Fruit fly (Drosophila melanogaster) whole organism, embryonic: ENCODE measurements around the gene CG3566.
A peak's percentile ranks its signal among the peaks of the same experiment; 100 is the strongest.

Experiments
- ATbp ChIP-seq: fragments of 200-800 bp; sonication (Bioruptor generic); optimal IDR thresholded peaks from 2 replicates; lab custom pipeline; 2017; ENCODE audit warnings: missing biosample characterization, mild to moderate bottlenecking, missing genetic modification characterization, missing genetic modification reagents
- Atf6 ChIP-seq: fragments of 200-800 bp; sonication (Bioruptor generic); IDR thresholded peaks from 2 replicates; pipeline ENCODE4 v1.3.6; 2022; ENCODE audit warnings: missing biosample characterization, missing genetic modification characterization
- B-H2 ChIP-seq: fragments of 200-800 bp; sonication (Bioruptor generic); optimal IDR thresholded peaks from 2 replicates; lab custom pipeline; 2018; ENCODE audit warnings: missing biosample characterization, mild to moderate bottlenecking, missing genetic modification characterization
- CG10321 ChIP-seq: fragments of 200-800 bp; sonication (Bioruptor generic); IDR thresholded peaks from 2 replicates; pipeline ENCODE4 v1.3.6; 2022; ENCODE audit warnings: missing biosample characterization, missing genetic modification characterization
- CG12236 ChIP-seq: fragments of 200-800 bp; sonication (Bioruptor generic); optimal IDR thresholded peaks from 2 replicates; lab custom pipeline; 2016; ENCODE audit warnings: missing biosample characterization, missing genetic modification characterization
- CG12299 ChIP-seq: fragments of 200-800 bp; sonication (Bioruptor generic); optimal IDR thresholded peaks from 2 replicates; lab custom pipeline; 2018; ENCODE audit warnings: missing biosample characterization, mild to moderate bottlenecking, missing genetic modification characterization
- CG14014 ChIP-seq: fragments of 200-800 bp; sonication (Bioruptor generic); IDR thresholded peaks from 2 replicates; pipeline ENCODE4 v1.3.6; 2022; ENCODE audit warnings: missing biosample characterization, missing genetic modification characterization
- CG14710 ChIP-seq: fragments of 200-800 bp; sonication (Bioruptor generic); optimal IDR thresholded peaks from 3 replicates; lab custom pipeline; 2019; ENCODE audit warnings: missing biosample characterization, mild to moderate bottlenecking, missing genetic modification characterization, moderate library complexity
- CG15073 ChIP-seq: fragments of 200-800 bp; sonication (Bioruptor generic); optimal IDR thresholded peaks from 2 replicates; lab custom pipeline; 2016; ENCODE audit warnings: missing biosample characterization, missing genetic modification characterization
- CG15479 ChIP-seq: fragments of 200-800 bp; sonication (Bioruptor generic); optimal IDR thresholded peaks from 3 replicates; lab custom pipeline; 2019; ENCODE audit warnings: missing biosample characterization, mild to moderate bottlenecking, missing genetic modification characterization, moderate library complexity
- CG1603 ChIP-seq: fragments of 200-800 bp; sonication (Bioruptor generic); optimal IDR thresholded peaks from 2 replicates; lab custom pipeline; 2019; ENCODE audit warnings: missing biosample characterization, mild to moderate bottlenecking, missing genetic modification characterization, moderate library complexity
- CG16813 ChIP-seq: fragments of 200-800 bp; sonication (Bioruptor generic); IDR thresholded peaks from 3 replicates; pipeline ENCODE4 v1.3.6; 2022; ENCODE audit warnings: missing biosample characterization, missing genetic modification characterization; ENCODE audit not compliant: partially characterized antibody
- CG17802 ChIP-seq: fragments of 200-800 bp; sonication (Bioruptor generic); optimal IDR thresholded peaks from 2 replicates; lab custom pipeline; 2018; ENCODE audit warnings: missing biosample characterization, mild to moderate bottlenecking, missing genetic modification characterization, moderate library complexity
- CG1832 ChIP-seq: fragments of 200-800 bp; sonication (Bioruptor generic); optimal IDR thresholded peaks from 2 replicates; lab custom pipeline; 2017; ENCODE audit warnings: missing biosample characterization, mild to moderate bottlenecking, missing genetic modification characterization, inconsistent platforms
- CG2202 ChIP-seq: fragments of 200-800 bp; sonication (Bioruptor generic); optimal IDR thresholded peaks from 2 replicates; lab custom pipeline; 2018; ENCODE audit warnings: missing biosample characterization, mild to moderate bottlenecking, missing genetic modification characterization
- CG2889 ChIP-seq: fragments of 200-800 bp; sonication (Bioruptor generic); IDR thresholded peaks from 3 replicates; pipeline ENCODE4 v1.3.6; 2022; ENCODE audit warnings: missing biosample characterization, missing genetic modification characterization
- CG3281 ChIP-seq: fragments of 200-800 bp; sonication (Bioruptor generic); optimal IDR thresholded peaks from 3 replicates; lab custom pipeline; 2017; ENCODE audit warnings: missing biosample characterization, mild to moderate bottlenecking, missing genetic modification characterization
- CG34376 ChIP-seq: fragments of 200-800 bp; sonication (Bioruptor generic); optimal IDR thresholded peaks from 2 replicates; lab custom pipeline; 2018; ENCODE audit warnings: missing biosample characterization, mild to moderate bottlenecking, missing genetic modification characterization
- CG4328 ChIP-seq: fragments of 200-800 bp; sonication (Bioruptor generic); optimal IDR thresholded peaks from 3 replicates; lab custom pipeline; 2017; ENCODE audit warnings: missing biosample characterization, missing genetic modification reagents, missing genetic modification characterization
- CG4730 ChIP-seq: fragments of 200-800 bp; sonication (Bioruptor generic); IDR thresholded peaks from 2 replicates; pipeline ENCODE4 v1.3.6; 2022; ENCODE audit warnings: missing biosample characterization, missing genetic modification characterization
- CG6854 ChIP-seq: fragments of 200-800 bp; sonication (Bioruptor generic); optimal IDR thresholded peaks from 3 replicates; lab custom pipeline; 2017; ENCODE audit warnings: missing biosample characterization, mild to moderate bottlenecking, missing genetic modification characterization
- CG9727 ChIP-seq: fragments of 200-800 bp; sonication (Bioruptor generic); optimal IDR thresholded peaks from 3 replicates; lab custom pipeline; 2017; ENCODE audit warnings: missing biosample characterization, mild to moderate bottlenecking, missing genetic modification characterization
- D ChIP-seq, 2 experiments: fragments of 200-800 bp in 1 of 2; fragments of >200 bp in 1 of 2; sonication (Bioruptor generic) in 1 of 2; optimal IDR thresholded peaks; 2 replicates in 1 of 2; 3 replicates in 1 of 2; lab custom pipeline; 2017; ENCODE audit warnings: mild to moderate bottlenecking in 1 of 2, missing biosample characterization in 1 of 2, missing genetic modification characterization in 1 of 2, missing genetic modification reagents in 1 of 2
- Dip2 ChIP-seq: fragments of 200-800 bp; sonication (Bioruptor generic); IDR thresholded peaks from 2 replicates; pipeline ENCODE4 v1.3.6; 2022; ENCODE audit warnings: missing biosample characterization, missing genetic modification characterization
- Ets65A ChIP-seq: fragments of 200-800 bp; sonication (Bioruptor generic); peaks from one replicate; lab custom pipeline; 2016; ENCODE audit warnings: missing biosample characterization, missing genetic modification characterization
- Kr ChIP-seq: fragments of 200-800 bp; sonication (Bioruptor generic); optimal IDR thresholded peaks from 2 replicates; lab custom pipeline; 2017; ENCODE audit warnings: missing biosample characterization, mild to moderate bottlenecking, missing genetic modification characterization
- Lhr ChIP-seq: fragments of 200-800 bp; sonication (Bioruptor generic); optimal IDR thresholded peaks from 3 replicates; lab custom pipeline; 2017; ENCODE audit warnings: mild to moderate bottlenecking, missing biosample characterization, missing genetic modification reagents, missing genetic modification characterization
- Lim3 ChIP-seq: fragments of 200-800 bp; sonication (Bioruptor generic); IDR thresholded peaks from 2 replicates; pipeline ENCODE4 v1.3.6; 2022; ENCODE audit warnings: missing biosample characterization, missing genetic modification characterization
- Oli ChIP-seq: fragments of 200-800 bp; sonication (Bioruptor generic); optimal IDR thresholded peaks from 2 replicates; lab custom pipeline; 2018; ENCODE audit warnings: missing biosample characterization, mild to moderate bottlenecking, missing genetic modification characterization, moderate library complexity
- Pdp1 ChIP-seq, 2 experiments: fragments of 200-800 bp; sonication (Bioruptor generic); optimal IDR thresholded peaks; 3 replicates each; lab custom pipeline; 2016; ENCODE audit warnings: missing biosample characterization in 2 of 2, missing genetic modification characterization in 2 of 2, mild to moderate bottlenecking in 1 of 2, moderate library complexity in 1 of 2
- Rfx ChIP-seq: fragments of 200-800 bp; sonication (Bioruptor generic); IDR thresholded peaks from 2 replicates; pipeline ENCODE4 v1.3.6; 2022; ENCODE audit warnings: missing biosample characterization, missing genetic modification characterization
- az2 ChIP-seq: fragments of 200-800 bp; sonication (Bioruptor generic); optimal IDR thresholded peaks from 3 replicates; lab custom pipeline; 2016; ENCODE audit warnings: missing biosample characterization, missing genetic modification characterization
- bsh ChIP-seq, 2 experiments: fragments of 200-800 bp; sonication (Bioruptor generic); optimal IDR thresholded peaks; 2 replicates each; lab custom pipeline; 2017 to 2018; ENCODE audit warnings: mild to moderate bottlenecking in 2 of 2, missing biosample characterization in 2 of 2, missing genetic modification characterization in 2 of 2, moderate library complexity in 1 of 2
- cad ChIP-seq: fragments of >200 bp; optimal IDR thresholded peaks from 2 replicates; lab custom pipeline; 2017; ENCODE audit warnings: missing biosample characterization, missing genetic modification characterization
- cwo ChIP-seq: fragments of 200-800 bp; sonication (Bioruptor generic); optimal IDR thresholded peaks from 3 replicates; lab custom pipeline; 2017; ENCODE audit warnings: missing biosample characterization, missing genetic modification characterization, mild to moderate bottlenecking, moderate library complexity, missing genetic modification reagents
- dysf ChIP-seq: fragments of 200-800 bp; sonication (Bioruptor generic); IDR thresholded peaks from 3 replicates; pipeline ENCODE4 v1.3.6; 2022; ENCODE audit warnings: missing biosample characterization, missing genetic modification characterization
- fd3F ChIP-seq: fragments of 200-800 bp; sonication (Bioruptor generic); optimal IDR thresholded peaks from 2 replicates; lab custom pipeline; 2018; ENCODE audit warnings: missing biosample characterization, mild to moderate bottlenecking, missing genetic modification characterization, moderate library complexity
- fu2 ChIP-seq: fragments of 200-800 bp; sonication (Bioruptor generic); optimal IDR thresholded peaks from 2 replicates; lab custom pipeline; 2016; ENCODE audit warnings: missing biosample characterization, missing genetic modification characterization
- gcm ChIP-seq: fragments of 200-800 bp; sonication (Bioruptor generic); optimal IDR thresholded peaks from 2 replicates; lab custom pipeline; 2019; ENCODE audit warnings: missing biosample characterization, mild to moderate bottlenecking, missing genetic modification characterization, moderate library complexity
- grau ChIP-seq: fragments of 200-800 bp; optimal IDR thresholded peaks from 3 replicates; lab custom pipeline; 2019; ENCODE audit warnings: missing biosample characterization, mild to moderate bottlenecking, missing genetic modification characterization, moderate library complexity
- insv ChIP-seq, 2 experiments: fragments of 200-800 bp; sonication (Bioruptor generic); optimal IDR thresholded peaks; 3 replicates each; lab custom pipeline; 2016 to 2018; ENCODE audit warnings: missing biosample characterization in 2 of 2, missing genetic modification characterization in 2 of 2
- inv ChIP-seq: fragments of 200-800 bp; sonication (Bioruptor generic); IDR thresholded peaks from 2 replicates; pipeline ENCODE4 v1.3.6; 2022; ENCODE audit warnings: missing biosample characterization, missing genetic modification characterization; ENCODE audit not compliant: partially characterized antibody
- knrl ChIP-seq: fragments of 200-800 bp; sonication (Bioruptor generic); IDR thresholded peaks from 3 replicates; pipeline ENCODE4 v1.3.6; 2022; ENCODE audit warnings: missing biosample characterization, missing genetic modification characterization; ENCODE audit not compliant: partially characterized antibody
- mld ChIP-seq: fragments of 200-800 bp; sonication (Bioruptor generic); IDR thresholded peaks from 3 replicates; pipeline ENCODE4 v1.3.6; 2022; ENCODE audit warnings: missing biosample characterization, missing genetic modification characterization; ENCODE audit not compliant: partially characterized antibody
- pfk ChIP-seq: fragments of 200-800 bp; sonication (Bioruptor generic); optimal IDR thresholded peaks from 2 replicates; lab custom pipeline; 2018; ENCODE audit warnings: missing biosample characterization, mild to moderate bottlenecking, missing genetic modification characterization, moderate library complexity
- prd ChIP-seq, 3 experiments: fragments of >200 bp in 2 of 3; fragments of 200-800 bp in 1 of 3; sonication (Bioruptor generic) in 1 of 3; optimal IDR thresholded peaks in 2 of 3; IDR thresholded peaks in 1 of 3; 2 replicates in 2 of 3; 3 replicates in 1 of 3; pipeline versions ENCODE4 v1.3.6 to Lab custom; 2017 to 2022; ENCODE audit warnings: missing biosample characterization in 1 of 3, missing genetic modification characterization in 1 of 3
- seq ChIP-seq: fragments of 200-800 bp; sonication (Bioruptor generic); IDR thresholded peaks from 2 replicates; pipeline ENCODE4 v1.3.6; 2022; ENCODE audit warnings: missing biosample characterization, missing genetic modification characterization
- sisA ChIP-seq: fragments of 200-800 bp; sonication (Bioruptor generic); IDR thresholded peaks from 2 replicates; pipeline ENCODE4 v1.3.6; 2022; ENCODE audit warnings: missing biosample characterization, missing genetic modification characterization
- unpg ChIP-seq: fragments of 200-800 bp; sonication (Bioruptor generic); optimal IDR thresholded peaks from 3 replicates; lab custom pipeline; 2018; ENCODE audit warnings: missing biosample characterization, mild to moderate bottlenecking, missing genetic modification characterization, moderate library complexity
- wek ChIP-seq: fragments of 200-800 bp; sonication (Bioruptor generic); optimal IDR thresholded peaks from 3 replicates; lab custom pipeline; 2018; ENCODE audit warnings: missing biosample characterization, mild to moderate bottlenecking, missing genetic modification characterization, moderate library complexity

CG3566 gene

dm6 chrX:6260900-6261299 lies 15.6 kb downstream of the CG3566 start, which contains the start of gene Josd (continued):
- TF ChIP-seq CG3281 (GFP tag; lab: Kevin White, UChicago): no peak
- TF ChIP-seq bsh (GFP tag; optimal IDR thresholded peaks at IDR 0.05; lab: Kevin White, UChicago): no peak
- TF ChIP-seq D (optimal IDR thresholded peaks at IDR 0.05; lab: Kevin White, UChicago): no peak
- no peak for TF ChIP-seq D (GFP tag; optimal IDR thresholded peaks at IDR 0.05; lab: Kevin White, UChicago)
- TF ChIP-seq CG6854 (GFP tag; lab: Kevin White, UChicago): no peak
- peak; percentile 76 for TF ChIP-seq inv (GFP tag; lab: Robert Waterston, UW)
- no peak for TF ChIP-seq unpg
- TF ChIP-seq seq: no peak
- no peak for TF ChIP-seq cad (GFP tag; lab: Kevin White, UChicago)
- peak; percentile 67; the same call in 1 of the 3 replicates for TF ChIP-seq mld (GFP tag; lab: Robert Waterston, UW)
- no peak for TF ChIP-seq wek
- TF ChIP-seq CG17802: no peak
- no peak for TF ChIP-seq Dip2 (GFP tag; lab: Robert Waterston, UW)
- TF ChIP-seq ATbp (GFP tag; lab: Kevin White, UChicago): no peak
- no peak for TF ChIP-seq Oli
- TF ChIP-seq fu2 (GFP tag; lab: Kevin White, UChicago): no peak
- no peak for TF ChIP-seq CG2889
- TF ChIP-seq Lim3 (GFP tag; lab: Robert Waterston, UW): no peak
- TF ChIP-seq CG12299 (tag; lab: Kevin White, UChicago): no peak
- no peak for TF ChIP-seq grau (tag; lab: Kevin White, UChicago)
- no peak for TF ChIP-seq sisA (GFP tag; lab: Robert Waterston, UW)
- TF ChIP-seq prd (optimal IDR thresholded peaks at IDR 0.05; lab: Kevin White, UChicago): no peak
- TF ChIP-seq prd (GFP tag; IDR thresholded peaks at IDR 0.05; lab: Robert Waterston, UW): no peak
- no peak for TF ChIP-seq CG34376 (GFP tag; lab: Kevin White, UChicago)
- TF ChIP-seq CG4730 (GFP tag; lab: Robert Waterston, UW): no peak
- peak; percentile 85 for TF ChIP-seq CG16813 (GFP tag; lab: Robert Waterston, UW)
- TF ChIP-seq CG15479 (GFP tag; lab: Kevin White, UChicago): no peak
- no peak for TF ChIP-seq CG14014 (GFP tag; lab: Robert Waterston, UW)
- TF ChIP-seq CG4328 (GFP tag; lab: Kevin White, UChicago): no peak
- TF ChIP-seq CG1603 (tag; lab: Kevin White, UChicago): peak; percentile 36
- TF ChIP-seq Pdp1 (GFP tag; optimal IDR thresholded peaks at IDR 0.05; lab: Kevin White, UChicago): no peak
- peak; percentile 30 for TF ChIP-seq CG14710 (tag; lab: Kevin White, UChicago)
- no peak for TF ChIP-seq gcm (GFP tag; lab: Kevin White, UChicago)
- no peak for TF ChIP-seq insv (GFP tag; optimal IDR thresholded peaks at IDR 0.05; lab: Kevin White, UChicago)
- TF ChIP-seq Ets65A (GFP tag; lab: Kevin White, UChicago): no peak
- no peak for TF ChIP-seq CG1832 (GFP tag; lab: Kevin White, UChicago)
- TF ChIP-seq CG12236 (GFP tag; lab: Kevin White, UChicago): no peak
- no peak for TF ChIP-seq cwo (GFP tag; lab: Kevin White, UChicago)
- TF ChIP-seq B-H2: peak; percentile 17
- no peak for TF ChIP-seq Lhr (GFP tag; lab: Kevin White, UChicago)
- TF ChIP-seq CG9727: no peak
- TF ChIP-seq Atf6 (GFP tag; lab: Robert Waterston, UW): no peak
- no peak for TF ChIP-seq Kr (GFP tag; lab: Kevin White, UChicago)
- no peak for TF ChIP-seq pfk
- no peak for TF ChIP-seq CG15073 (GFP tag; lab: Kevin White, UChicago)
- TF ChIP-seq CG10321 (GFP tag; lab: Robert Waterston, UW): no peak
- peak; percentile 85 for TF ChIP-seq knrl (GFP tag; lab: Robert Waterston, UW)
- TF ChIP-seq Rfx (GFP tag; lab: Robert Waterston, UW): peak; percentile 50
- no peak for TF ChIP-seq az2 (GFP tag; lab: Kevin White, UChicago)
- no peak for TF ChIP-seq dysf (GFP tag; lab: Robert Waterston, UW)
- TF ChIP-seq fd3F (GFP tag; lab: Kevin White, UChicago): no peak
- TF ChIP-seq CG2202 (tag; lab: Kevin White, UChicago): no peak
